Fruit fly (Drosophila melanogaster): Measurements from ENCODE around the gene Acbp4.

DNA sequence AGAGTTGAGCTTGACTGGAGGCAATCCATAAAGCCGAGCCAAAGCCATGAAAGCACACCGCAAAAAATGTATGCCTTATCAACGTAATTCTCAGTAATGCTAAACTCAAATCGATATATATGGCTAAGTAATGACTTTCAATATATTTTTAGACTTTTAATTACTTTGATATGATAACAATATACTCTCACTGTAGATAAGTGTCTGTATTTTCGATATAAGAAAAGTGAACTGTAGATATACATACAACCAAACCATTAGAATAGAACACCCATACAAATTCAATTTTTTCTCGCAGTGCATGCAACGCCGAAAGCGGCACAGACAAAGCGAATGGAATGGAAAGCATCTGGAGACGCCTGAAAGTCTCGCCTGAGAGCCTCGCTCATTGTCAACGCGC lies 25.6 kb upstream of the Acbp4 start:
- TF ChIP-seq D1 (tag; optimal IDR thresholded peaks at IDR 0.05) (peak; percentile 39), CG10348 (GFP tag; IDR thresholded peaks at IDR 0.05) (no peak), rn (GFP tag; IDR thresholded peaks at IDR 0.05) (no peak), gl (tag; optimal IDR thresholded peaks at IDR 0.05) (peak; percentile 49), Ets98B (GFP tag; IDR thresholded peaks at IDR 0.05) (peak; percentile 39), CG8159 (tag; optimal IDR thresholded peaks at IDR 0.05) (peak; percentile 87), CG32121 (GFP tag; IDR thresholded peaks at IDR 0.05) (peak; percentile 50), Pif1B (GFP tag; optimal IDR thresholded peaks at IDR 0.05) (peak; percentile 57), Snoo (tag; optimal IDR thresholded peaks at IDR 0.05) (peak; percentile 46)
